Fruit fly (Drosophila melanogaster): ENCODE results near the gene Nrt.

The Nrt gene

DNA sequence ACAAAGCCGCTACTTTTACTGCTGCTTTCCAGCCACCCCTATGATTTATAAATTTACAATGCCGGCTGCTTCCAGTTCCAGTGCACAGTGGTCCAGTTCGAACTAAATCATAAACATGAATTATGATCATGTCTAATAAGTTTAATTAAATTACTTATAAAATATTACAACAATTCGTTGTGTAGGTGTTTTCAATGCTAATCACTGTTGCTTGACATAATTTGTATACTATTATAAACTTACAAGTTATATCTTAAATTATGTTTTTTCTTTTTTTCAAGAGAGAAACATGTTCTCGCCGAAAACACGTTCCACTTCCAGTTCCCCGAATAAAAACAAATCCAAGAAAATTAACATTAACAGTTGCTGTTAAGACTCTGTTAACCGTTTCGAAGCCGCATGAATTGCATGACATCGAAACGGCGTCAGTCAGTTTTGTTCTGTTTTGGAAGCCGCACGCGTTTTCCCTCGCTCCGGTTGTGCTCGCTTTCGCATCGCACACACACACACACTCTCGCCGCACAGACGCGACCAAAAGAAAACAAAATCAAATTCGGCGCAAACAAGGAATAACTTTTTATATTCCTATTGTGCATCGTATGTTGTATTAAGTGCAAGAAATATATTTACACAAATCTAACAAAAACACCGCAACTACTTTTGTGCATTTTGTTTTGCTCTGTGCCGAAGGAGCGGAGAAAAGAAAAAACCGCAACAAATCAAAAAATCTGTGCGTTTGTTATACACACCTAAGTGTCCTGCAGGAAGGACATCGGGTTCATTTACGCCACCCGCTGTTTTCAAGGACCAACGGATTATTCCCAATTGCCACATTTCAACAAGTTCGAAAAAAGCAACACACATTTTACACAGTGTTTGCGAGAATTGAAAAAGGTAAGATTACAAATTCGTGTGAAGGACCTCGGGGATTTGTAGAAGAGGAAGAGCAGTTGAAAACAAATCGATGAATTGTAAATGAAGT lies at the start of gene Nrt (continued):
- TF ChIP-seq C15 (GFP tag; IDR thresholded peaks at IDR 0.05) = 0 out of 3 replicates have a peak, but pooled peaks have one; percentile 44
- TF ChIP-seq CG3407 (GFP tag; optimal IDR thresholded peaks at IDR 0.05) = peak; percentile 37
- TF ChIP-seq oc (tag; optimal IDR thresholded peaks at IDR 0.05) = peak; percentile 59
- peak; percentile 99 for TF ChIP-seq Jarid2 (GFP tag; optimal IDR thresholded peaks at IDR 0.05)
- peak; percentile 22; the same call in 1 of the 3 replicates for TF ChIP-seq CG14860 (GFP tag; IDR thresholded peaks at IDR 0.05; ENCODE audit: partially characterized antibody)
- TF ChIP-seq CG14050 (GFP tag; IDR thresholded peaks at IDR 0.05) = peak; percentile 59; the same call in 2 of the 3 replicates
- no peak for TF ChIP-seq lov (optimal IDR thresholded peaks at IDR 0.05)
- 0 out of 3 replicates have a peak, but pooled peaks have one; percentile 64 for TF ChIP-seq lov (GFP tag; IDR thresholded peaks at IDR 0.05)
- peak; percentile 48; the same call in 1 of the 3 replicates for TF ChIP-seq Aef1 (GFP tag; IDR thresholded peaks at IDR 0.05)
- TF ChIP-seq Atf6 (GFP tag; IDR thresholded peaks at IDR 0.05) = peak; percentile 64
- TF ChIP-seq CG12219 (GFP tag; optimal IDR thresholded peaks at IDR 0.05) = peak; percentile 16
- peak; percentile 41 for TF ChIP-seq CG10209 (GFP tag; optimal IDR thresholded peaks at IDR 0.05)
- TF ChIP-seq Poxn (GFP tag; IDR thresholded peaks at IDR 0.05) = no peak
- TF ChIP-seq Xbp1 (GFP tag; optimal IDR thresholded peaks at IDR 0.05) = peak; percentile 38
- TF ChIP-seq kay (GFP tag; optimal IDR thresholded peaks at IDR 0.05) = peak; percentile 34
- TF ChIP-seq CG3163 (GFP tag; optimal IDR thresholded peaks at IDR 0.05) = peak; percentile 1
- TF ChIP-seq CG7963 (GFP tag; IDR thresholded peaks at IDR 0.05; ENCODE audit: partially characterized antibody) = no peak
- peak; percentile 44; the same call in 1 of the 2 replicates for TF ChIP-seq CG4360 (GFP tag; IDR thresholded peaks at IDR 0.05)
- TF ChIP-seq Opbp (GFP tag; IDR thresholded peaks at IDR 0.05; ENCODE audit: partially characterized antibody) = peak; percentile 64
- TF ChIP-seq hth (optimal IDR thresholded peaks at IDR 0.05) = no peak
- TF ChIP-seq vfl (GFP tag; optimal IDR thresholded peaks at IDR 0.05) = no peak
- TF ChIP-seq stwl (tag; optimal IDR thresholded peaks at IDR 0.05) = peak; percentile 4
- peak; percentile 6 for TF ChIP-seq CG8359 (GFP tag; optimal IDR thresholded peaks at IDR 0.05; ENCODE audit: borderline replicate concordance)
- peak; percentile 49 for TF ChIP-seq NfI (GFP tag; optimal IDR thresholded peaks at IDR 0.05)
- no peak for TF ChIP-seq pb (GFP tag; optimal IDR thresholded peaks at IDR 0.05)
- peak; percentile 69 for TF ChIP-seq Drgx (GFP tag; IDR thresholded peaks at IDR 0.05)
- peak; percentile 21 for TF ChIP-seq Six4 (GFP tag; optimal IDR thresholded peaks at IDR 0.05)
- TF ChIP-seq CG7928 (GFP tag; optimal IDR thresholded peaks at IDR 0.05) = peak; percentile 1
- TF ChIP-seq caup (GFP tag; optimal IDR thresholded peaks at IDR 0.05; ENCODE audit: severe bottlenecking) = peak; percentile 31
- TF ChIP-seq ATbp (GFP tag; optimal IDR thresholded peaks at IDR 0.05) = peak; percentile 65
- no peak for TF ChIP-seq fru (optimal IDR thresholded peaks at IDR 0.05)
- no peak for TF ChIP-seq sim (GFP tag; IDR thresholded peaks at IDR 0.05)
- peak; percentile 18 for TF ChIP-seq abd-A (tag; optimal IDR thresholded peaks at IDR 0.05)
- peak; percentile 20; the same call in 1 of the 2 replicates for TF ChIP-seq hbn (GFP tag; IDR thresholded peaks at IDR 0.05; ENCODE audit: partially characterized antibody)
- no peak for TF ChIP-seq Myb (GFP tag; optimal IDR thresholded peaks at IDR 0.05)
- TF ChIP-seq schlank (tag; optimal IDR thresholded peaks at IDR 0.05) = no peak
- peak; percentile 83 for TF ChIP-seq CG10147 (GFP tag; optimal IDR thresholded peaks at IDR 0.05)
- TF ChIP-seq Dp (GFP tag; optimal IDR thresholded peaks at IDR 0.05) = no peak
- no peak for TF ChIP-seq ftz-f1 (GFP tag; optimal IDR thresholded peaks at IDR 0.05)
- peak; percentile 71 for TF ChIP-seq CG17328 (GFP tag; IDR thresholded peaks at IDR 0.05)
- no peak for TF ChIP-seq ewg (GFP tag; optimal IDR thresholded peaks at IDR 0.05)
- peak; percentile 25 for TF ChIP-seq CG7987 (GFP tag; optimal IDR thresholded peaks at IDR 0.05)
- TF ChIP-seq Chrac-16 (GFP tag; optimal IDR thresholded peaks at IDR 0.05) = peak; percentile 34
- TF ChIP-seq ems (GFP tag; optimal IDR thresholded peaks at IDR 0.05) = no peak
- TF ChIP-seq CG4820 (GFP tag; optimal IDR thresholded peaks at IDR 0.05) = peak; percentile 8
- peak; percentile 73 for TF ChIP-seq CG15269 (tag; optimal IDR thresholded peaks at IDR 0.05)
- peak; percentile 58; the same call in 1 of the 2 replicates for TF ChIP-seq CG42726 (GFP tag; IDR thresholded peaks at IDR 0.05; ENCODE audit: partially characterized antibody)

Data from whole organism, embryonic.